Worm (Caenorhabditis elegans) whole organism, L3 larva: ENCODE data around the gene pqn-62.

Source experiments
- R02D3.7 ChIP-seq: fragments of 150-350 bp; optimal IDR thresholded peaks from 2 replicates; lab custom pipeline; 2014; ENCODE audit warnings: missing biosample characterization, missing genetic modification characterization
- nhr-12 ChIP-seq: fragments of 150-350 bp; optimal IDR thresholded peaks from 2 replicates; lab custom pipeline; 2014; ENCODE audit warnings: missing biosample characterization, missing genetic modification characterization
- nhr-28 ChIP-seq: fragments of 150-350 bp; optimal IDR thresholded peaks from 2 replicates; lab custom pipeline; 2014; ENCODE audit warnings: missing biosample characterization, missing genetic modification characterization
- pqm-1 ChIP-seq: fragments of 150-350 bp; optimal IDR thresholded peaks from 2 replicates; lab custom pipeline; 2017; ENCODE audit warnings: missing biosample characterization, missing genetic modification characterization, inconsistent platforms
- tbx-2 ChIP-seq: sonication (generic microtip); optimal IDR thresholded peaks from 2 replicates; lab custom pipeline; 2016; ENCODE audit warnings: mild to moderate bottlenecking, missing genetic modification characterization, missing compliant biosample characterization

- TF ChIP-seq pqm-1 (tag; lab: Kevin White, UChicago) (no peak), R02D3.7 (tag; lab: Kevin White, UChicago) (no peak), nhr-12 (tag; lab: Kevin White, UChicago) (no peak), nhr-28 (tag; lab: Kevin White, UChicago) (no peak), tbx-2 (tag; lab: Kevin White, UChicago) (no peak)
These were observed 30.4 kb downstream of the pqn-62 start, which contains the start of gene H28G03.3 for ce11 chrX:5226265-5226664.
